Worm (Caenorhabditis elegans) whole organism, L4 larva: Measurements from ENCODE around the gene F52C6.3.

Experiments used
- F37D6.2 ChIP-seq: sonication (generic microtip); optimal IDR thresholded peaks from 2 replicates; lab custom pipeline; 2016; ENCODE audit warnings: mild to moderate bottlenecking, missing genetic modification characterization, missing compliant biosample characterization
- F44E2.7 ChIP-seq: fragments of 200-800 bp; sonication (Bioruptor generic); IDR thresholded peaks from 2 replicates; pipeline ENCODE4 v2.1.2; 2022; ENCODE audit warnings: missing genetic modification characterization, missing compliant biosample characterization
- F49E8.2 ChIP-seq: sonication (generic microtip); optimal IDR thresholded peaks from 2 replicates; lab custom pipeline; 2016; ENCODE audit warnings: missing compliant biosample characterization, mild to moderate bottlenecking, missing genetic modification characterization, borderline replicate concordance
- T20F7.1 ChIP-seq: fragments of 200-800 bp; sonication (Bioruptor generic); optimal IDR thresholded peaks from 2 replicates; lab custom pipeline; 2018; ENCODE audit warnings: mild to moderate bottlenecking, missing genetic modification characterization, missing compliant biosample characterization
- T26A8.4 ChIP-seq: fragments of 200-800 bp; sonication (Bioruptor generic); IDR thresholded peaks from 2 replicates; pipeline ENCODE4 v1.3.6; 2022; ENCODE audit warnings: missing genetic modification characterization, missing compliant biosample characterization
- Y48G9A.11 ChIP-seq: fragments of 200-800 bp; sonication (Bioruptor generic); IDR thresholded peaks from 2 replicates; pipeline ENCODE4 v1.3.6; 2022; ENCODE audit warnings: missing genetic modification reagents, missing genetic modification characterization, missing compliant biosample characterization
- Y75B8A.6 ChIP-seq: fragments of 200-800 bp; sonication (Bioruptor generic); IDR thresholded peaks from 2 replicates; pipeline ENCODE4 v1.3.6; 2022; ENCODE audit warnings: missing genetic modification reagents, missing genetic modification characterization, missing compliant biosample characterization
- aha-1 ChIP-seq: fragments of 150-350 bp; peaks from one replicate; lab custom pipeline; 2014; ENCODE audit warnings: missing biosample characterization, missing genetic modification characterization
- aly-2 ChIP-seq: sonication (generic microtip); optimal IDR thresholded peaks from 2 replicates; lab custom pipeline; 2018; ENCODE audit warnings: missing biosample characterization, missing genetic modification characterization
- ceh-20 ChIP-seq: fragments of 200-800 bp; sonication (Bioruptor generic); IDR thresholded peaks from 2 replicates; pipeline ENCODE4 v1.3.6; 2022; ENCODE audit warnings: missing genetic modification reagents, missing genetic modification characterization, missing compliant biosample characterization
- ceh-32 ChIP-seq: sonication (generic microtip); optimal IDR thresholded peaks from 2 replicates; lab custom pipeline; 2016; ENCODE audit warnings: mild to moderate bottlenecking, missing genetic modification characterization, missing compliant biosample characterization; ENCODE audit not compliant: poor library complexity
- cey-2 ChIP-seq: sonication (generic microtip); optimal IDR thresholded peaks from 3 replicates; lab custom pipeline; 2017; ENCODE audit warnings: missing genetic modification characterization, mild to moderate bottlenecking, missing compliant biosample characterization, antibody characterized with exemption, borderline replicate concordance; ENCODE audit not compliant: insufficient read depth
- daf-12 ChIP-seq: fragments of 150-350 bp; optimal IDR thresholded peaks from 2 replicates; lab custom pipeline; 2014; ENCODE audit warnings: missing biosample characterization, missing genetic modification reagents, missing genetic modification characterization
- daf-19 ChIP-seq: fragments of 200-800 bp; sonication (Bioruptor generic); conservative IDR thresholded peaks from 2 replicates; pipeline ENCODE4 v1.3.6; 2022; ENCODE audit warnings: missing genetic modification characterization, missing compliant biosample characterization
- daf-8 ChIP-seq: fragments of 200-800 bp; sonication (Bioruptor generic); IDR thresholded peaks from 2 replicates; pipeline ENCODE4 v1.3.6; 2022; ENCODE audit warnings: missing genetic modification characterization, missing compliant biosample characterization
- dmd-8 ChIP-seq: fragments of 200-800 bp; sonication (Bioruptor generic); IDR thresholded peaks from 2 replicates; pipeline ENCODE4 v1.3.6; 2022; ENCODE audit warnings: missing genetic modification characterization, missing compliant biosample characterization
- dpl-1 ChIP-seq: fragments of 150-350 bp; optimal IDR thresholded peaks from 2 replicates; lab custom pipeline; 2014; ENCODE audit warnings: missing biosample characterization, missing genetic modification reagents, missing genetic modification characterization
- duxl-1 ChIP-seq: sonication (generic microtip); optimal IDR thresholded peaks from 2 replicates; lab custom pipeline; 2016; ENCODE audit warnings: mild to moderate bottlenecking, missing genetic modification characterization, moderate library complexity, missing compliant biosample characterization; ENCODE audit not compliant: poor library complexity
- dve-1 ChIP-seq: sonication (generic microtip); optimal IDR thresholded peaks from 2 replicates; lab custom pipeline; 2017; ENCODE audit warnings: antibody characterized with exemption, mild to moderate bottlenecking, missing genetic modification characterization, missing compliant biosample characterization; ENCODE audit not compliant: insufficient read depth
- hlh-11 ChIP-seq: fragments of 200-800 bp; sonication (Bioruptor generic); optimal IDR thresholded peaks from 2 replicates; lab custom pipeline; 2018; ENCODE audit warnings: mild to moderate bottlenecking, missing genetic modification characterization, missing compliant biosample characterization
- hlh-30 ChIP-seq: sonication (generic microtip); optimal IDR thresholded peaks from 2 replicates; lab custom pipeline; 2017; ENCODE audit warnings: antibody characterized with exemption, mild to moderate bottlenecking, missing genetic modification characterization, missing compliant biosample characterization; ENCODE audit not compliant: insufficient read depth
- jun-1 ChIP-seq: fragments of 150-350 bp; optimal IDR thresholded peaks from 2 replicates; lab custom pipeline; 2014; ENCODE audit warnings: missing biosample characterization, missing genetic modification reagents, missing genetic modification characterization
- lim-7 ChIP-seq: fragments of 200-800 bp; sonication (Bioruptor generic); IDR thresholded peaks from 2 replicates; pipeline ENCODE4 v1.3.6; 2022; ENCODE audit warnings: missing genetic modification characterization, missing compliant biosample characterization
- lin-29 ChIP-seq: fragments of 200-800 bp; sonication (Bioruptor generic); IDR thresholded peaks from 2 replicates; pipeline ENCODE4 v1.3.6; 2022; ENCODE audit warnings: missing genetic modification reagents, missing genetic modification characterization, missing compliant biosample characterization
- madf-9 ChIP-seq: fragments of 200-800 bp; sonication (Bioruptor generic); conservative IDR thresholded peaks from 2 replicates; pipeline ENCODE4 v1.3.6; 2022; ENCODE audit warnings: missing genetic modification reagents, missing genetic modification characterization, missing compliant biosample characterization
- mxl-2 ChIP-seq: fragments of 200-800 bp; sonication (Bioruptor generic); conservative IDR thresholded peaks from 2 replicates; pipeline ENCODE4 v1.3.6; 2022; ENCODE audit warnings: missing genetic modification reagents, missing genetic modification characterization, missing compliant biosample characterization
- nhr-25 ChIP-seq: sonication (generic microtip); optimal IDR thresholded peaks from 2 replicates; lab custom pipeline; 2017; ENCODE audit warnings: missing genetic modification characterization, mild to moderate bottlenecking, missing compliant biosample characterization, antibody characterized with exemption, moderate library complexity, borderline replicate concordance; ENCODE audit not compliant: insufficient read depth
- nhr-42 ChIP-seq: fragments of 200-800 bp; sonication (Bioruptor generic); IDR thresholded peaks from 2 replicates; pipeline ENCODE4 v1.3.6; 2022; ENCODE audit warnings: missing genetic modification characterization, missing compliant biosample characterization
- nhr-6 ChIP-seq: fragments of 150-350 bp; optimal IDR thresholded peaks from 2 replicates; lab custom pipeline; 2014; ENCODE audit warnings: missing biosample characterization, missing genetic modification characterization
- php-3 ChIP-seq: fragments of 200-800 bp; sonication (Bioruptor generic); IDR thresholded peaks from 2 replicates; pipeline ENCODE4 v1.3.6; 2022; ENCODE audit warnings: missing genetic modification reagents, missing genetic modification characterization, missing compliant biosample characterization
- pqm-1 ChIP-seq: sonication (generic microtip); optimal IDR thresholded peaks from 2 replicates; lab custom pipeline; 2017; ENCODE audit warnings: missing biosample characterization, missing genetic modification characterization
- saeg-2 ChIP-seq: fragments of 200-800 bp; sonication (Bioruptor generic); IDR thresholded peaks from 2 replicates; pipeline ENCODE4 v1.3.6; 2022; ENCODE audit warnings: missing genetic modification reagents, missing genetic modification characterization, missing compliant biosample characterization
- sdz-12 ChIP-seq: fragments of 200-800 bp; sonication (Bioruptor generic); optimal IDR thresholded peaks from 2 replicates; lab custom pipeline; 2018; ENCODE audit warnings: mild to moderate bottlenecking, missing genetic modification characterization, missing compliant biosample characterization
- skn-1 ChIP-seq: fragments of 150-350 bp; optimal IDR thresholded peaks from 2 replicates; lab custom pipeline; 2014; ENCODE audit warnings: missing biosample characterization, missing genetic modification characterization
- snpc-1.2 ChIP-seq: fragments of 200-800 bp; sonication (Bioruptor generic); IDR thresholded peaks from 2 replicates; pipeline ENCODE4 v1.3.6; 2022; ENCODE audit warnings: missing genetic modification reagents, missing genetic modification characterization, missing compliant biosample characterization
- snpc-4 ChIP-seq: fragments of 150-350 bp; optimal IDR thresholded peaks from 2 replicates; lab custom pipeline; 2014; ENCODE audit warnings: missing biosample characterization, missing genetic modification characterization
- spr-3 ChIP-seq: fragments of 200-800 bp; sonication (Bioruptor generic); optimal IDR thresholded peaks from 2 replicates; lab custom pipeline; 2018; ENCODE audit warnings: mild to moderate bottlenecking, missing genetic modification characterization, missing compliant biosample characterization
- tag-97 ChIP-seq: fragments of 200-800 bp; sonication (Bioruptor generic); IDR thresholded peaks from 2 replicates; pipeline ENCODE4 v1.3.6; 2022; ENCODE audit warnings: missing genetic modification characterization, missing compliant biosample characterization
- unc-130 ChIP-seq: sonication (generic microtip); optimal IDR thresholded peaks from 2 replicates; lab custom pipeline; 2016; ENCODE audit warnings: missing genetic modification reagents, missing genetic modification characterization, missing compliant biosample characterization
- unc-62 ChIP-seq, 3 experiments: fragments of 150-350 bp in 1 of 3; sonication (generic microtip); optimal IDR thresholded peaks in 2 of 3; peaks in 1 of 3; 1 replicate in 1 of 3; 2 replicates in 2 of 3; lab custom pipeline; 2014 to 2017; ENCODE audit warnings: missing biosample characterization in 3 of 3, missing genetic modification characterization in 3 of 3, missing genetic modification reagents in 3 of 3, missing genotype in 1 of 3
- zfp-2 ChIP-seq: sonication (generic microtip); optimal IDR thresholded peaks from 2 replicates; lab custom pipeline; 2016; ENCODE audit warnings: mild to moderate bottlenecking, missing genetic modification characterization, missing compliant biosample characterization
- zip-2 ChIP-seq: fragments of 150-350 bp; optimal IDR thresholded peaks from 2 replicates; lab custom pipeline; 2014; ENCODE audit warnings: missing biosample characterization, missing genetic modification characterization
- ztf-7 ChIP-seq: fragments of 150-350 bp; optimal IDR thresholded peaks from 2 replicates; lab custom pipeline; 2014; ENCODE audit warnings: missing biosample characterization, missing genetic modification characterization

Gene F52C6.3

ce11 chrII:1882705-1883104 is 41.9 kb upstream of the F52C6.3 start, which contains the start of gene math-5:
math-5 (minus strand) TSS chrII:1882805.
- TF ChIP-seq daf-19 (GFP tag; lab: Robert Waterston, UW) (no peak), daf-12 (tag; lab: Kevin White, UChicago) (no peak), tag-97 (GFP tag; lab: Robert Waterston, UW) (no peak), spr-3 (GFP tag; lab: Kevin White, UChicago) (no peak), aly-2 (no peak), daf-8 (GFP tag; lab: Robert Waterston, UW) (no peak), pqm-1 (tag; lab: Kevin White, UChicago) (no peak), nhr-6 (tag; lab: Kevin White, UChicago) (no peak), T20F7.1 (GFP tag; lab: Kevin White, UChicago) (no peak), mxl-2 (GFP tag; lab: Robert Waterston, UW) (no peak), zfp-2 (tag; lab: Kevin White, UChicago) (no peak), zip-2 (tag; lab: Kevin White, UChicago) (no peak)

ce11 chrII:1884635-1885034 is 39.9 kb upstream of the F52C6.3 start, which contains the start of gene math-6:
math-6 (minus strand) TSS chrII:1884735.
- TF ChIP-seq nhr-25 (tag; lab: Kevin White, UChicago) (no peak), F44E2.7 (GFP tag; lab: Robert Waterston, UW) (no peak), lin-29 (GFP tag; lab: Robert Waterston, UW) (no peak), aha-1 (tag; lab: Kevin White, UChicago) (no peak), F49E8.2 (no peak), mxl-2 (GFP tag; lab: Robert Waterston, UW) (no peak), snpc-1.2 (GFP tag; lab: Robert Waterston, UW) (no peak), saeg-2 (GFP tag; lab: Robert Waterston, UW) (no peak), php-3 (GFP tag; lab: Robert Waterston, UW) (no peak), dve-1 (no peak), pqm-1 (tag; lab: Kevin White, UChicago) (no peak), ceh-32 (tag; lab: Kevin White, UChicago) (no peak), F37D6.2 (tag; lab: Kevin White, UChicago) (no peak), unc-130 (GFP tag; lab: Kevin White, UChicago) (no peak), nhr-42 (GFP tag; lab: Robert Waterston, UW) (no peak), cey-2 (tag; lab: Kevin White, UChicago) (no peak), snpc-4 (tag; lab: Kevin White, UChicago) (no peak)

ce11 chrII:1886379-1886778 is 38.2 kb upstream of the F52C6.3 start, which contains the start of gene math-7:
math-7 (minus strand) TSS chrII:1886479.
- no peak for TF ChIP-seq jun-1 (tag; lab: Kevin White, UChicago)
- TF ChIP-seq ceh-32 (tag; lab: Kevin White, UChicago) = no peak
- no peak for TF ChIP-seq Y48G9A.11
- TF ChIP-seq hlh-11 (tag; lab: Kevin White, UChicago) = no peak
- no peak for TF ChIP-seq ceh-20 (GFP tag; lab: Robert Waterston, UW)
- no peak for TF ChIP-seq unc-62 (GFP tag; optimal IDR thresholded peaks at IDR 0.05 in 1 of 2; lab: Kevin White, UChicago)
- TF ChIP-seq unc-62 (tag; optimal IDR thresholded peaks at IDR 0.05; lab: Kevin White, UChicago) = no peak
- no peak for TF ChIP-seq cey-2 (tag; lab: Kevin White, UChicago)
- TF ChIP-seq lim-7 (GFP tag; lab: Robert Waterston, UW) = no peak

ce11 chrII:1889071-1889470 is 35.5 kb upstream of the F52C6.3 start, which contains the start of gene math-8:
math-8 (minus strand) TSS chrII:1889171.
- TF ChIP-seq hlh-30 (tag; lab: Kevin White, UChicago) = no peak
- no peak for TF ChIP-seq T26A8.4
- no peak for TF ChIP-seq skn-1 (tag; lab: Kevin White, UChicago)
- TF ChIP-seq Y75B8A.6 (GFP tag; lab: Robert Waterston, UW) = no peak
- TF ChIP-seq dpl-1 = no peak
- TF ChIP-seq duxl-1 (tag; lab: Kevin White, UChicago) = no peak
- no peak for TF ChIP-seq sdz-12 (GFP tag; lab: Kevin White, UChicago)
- no peak for TF ChIP-seq madf-9 (GFP tag; lab: Robert Waterston, UW)
- TF ChIP-seq ztf-7 (tag; lab: Kevin White, UChicago) = no peak
- no peak for TF ChIP-seq dmd-8 (GFP tag; lab: Robert Waterston, UW)
- no peak for TF ChIP-seq hlh-11 (tag; lab: Kevin White, UChicago)
- no peak for TF ChIP-seq nhr-42 (GFP tag; lab: Robert Waterston, UW)
